Worm (Caenorhabditis elegans): ENCODE data around the gene Y42H9AR.5.
"Not testable (repeated sequence)": the region's sequence is repeated elsewhere in the genome, so short reads cannot be mapped to it uniquely, and the experiment has no call there.

The Y42H9AR.5 gene

ce11 chrIV:8103196-8103595 is 865 bp downstream of the Y42H9AR.5 start:
- no peak for TF ChIP-seq unc-62 (GFP tag; optimal IDR thresholded peaks at IDR 0.05)

- TF ChIP-seq unc-62 (GFP tag; optimal IDR thresholded peaks at IDR 0.05), result no peak
Observed at ce11 chrIV:8105083-8105482, 2.8 kb downstream of the Y42H9AR.5 start.

ce11 chrIV:8107502-8107901 is 5.2 kb downstream of the Y42H9AR.5 start, which contains the start of gene rabs-5:
Gene rabs-5, minus strand, starts transcription at chrIV:8107602.
- no peak for TF ChIP-seq unc-62 (GFP tag; optimal IDR thresholded peaks at IDR 0.05)

- no peak for TF ChIP-seq unc-62 (GFP tag; optimal IDR thresholded peaks at IDR 0.05)
Observed at ce11 chrIV:8112187-8112586, 9.9 kb downstream of the Y42H9AR.5 start, which contains the start of gene Y42H9AR.4. Gene Y42H9AR.4, minus strand, starts transcription at chrIV:8112218.

- no peak for TF ChIP-seq unc-62 (GFP tag; optimal IDR thresholded peaks at IDR 0.05)
Observed at ce11 chrIV:8112646-8113045, 10.3 kb downstream of the Y42H9AR.5 start.

- TF ChIP-seq unc-62 (GFP tag; optimal IDR thresholded peaks at IDR 0.05), result no peak
Observed at ce11 chrIV:8113161-8113560, 10.8 kb downstream of the Y42H9AR.5 start, which contains the start of gene Y42H9AR.1. Gene Y42H9AR.1, plus strand, starts transcription at chrIV:8113393.

ce11 chrIV:8114535-8114934 is 12.2 kb downstream of the Y42H9AR.5 start:
- no peak for TF ChIP-seq unc-62 (GFP tag; optimal IDR thresholded peaks at IDR 0.05)

ce11 chrIV:8115462-8115861 is 13.1 kb downstream of the Y42H9AR.5 start, which contains the start of gene irld-8:
Gene irld-8, plus strand, starts transcription at chrIV:8115762.
- no peak for TF ChIP-seq unc-62 (GFP tag; optimal IDR thresholded peaks at IDR 0.05)

- TF ChIP-seq unc-62 (GFP tag; optimal IDR thresholded peaks at IDR 0.05), result no peak
Observed at ce11 chrIV:8118790-8119189, 16.5 kb downstream of the Y42H9AR.5 start, which contains the start of gene F42G8.8. Gene F42G8.8, plus strand, starts transcription at chrIV:8119090.

- not testable (repeated sequence) for TF ChIP-seq unc-62 (GFP tag; optimal IDR thresholded peaks at IDR 0.05)
Observed at ce11 chrIV:8122349-8122748, 20.0 kb downstream of the Y42H9AR.5 start, which contains the start of gene erp-44.3. Gene erp-44.3, plus strand, starts transcription at chrIV:8122649.

- TF ChIP-seq unc-62 (GFP tag; optimal IDR thresholded peaks at IDR 0.05), result no peak
Observed at ce11 chrIV:8126902-8127301, 24.6 kb downstream of the Y42H9AR.5 start, which contains the start of gene ceph-41. Gene ceph-41, plus strand, starts transcription at chrIV:8127202.

ce11 chrIV:8127430-8127829 is 25.1 kb downstream of the Y42H9AR.5 start:
- TF ChIP-seq unc-62 (GFP tag; optimal IDR thresholded peaks at IDR 0.05), result no peak

ce11 chrIV:8130131-8130611 is 27.8 kb downstream of the Y42H9AR.5 start, which contains the start of the genes ndub-11 and moc-3:
Gene ndub-11, minus strand, starts transcription at chrIV:8130231.
Gene moc-3, plus strand, starts transcription at chrIV:8130561.
- no peak for TF ChIP-seq unc-62 (GFP tag; optimal IDR thresholded peaks at IDR 0.05)

- TF ChIP-seq unc-62 (GFP tag; optimal IDR thresholded peaks at IDR 0.05), result no peak
Observed at ce11 chrIV:8133536-8133935, 31.2 kb downstream of the Y42H9AR.5 start, which contains the start of gene sph-1. Gene sph-1, minus strand, starts transcription at chrIV:8133558.

ce11 chrIV:8136005-8136512 is 33.7 kb downstream of the Y42H9AR.5 start, which contains the start of the genes isp-1 and islo-1:
Gene isp-1, minus strand, starts transcription at chrIV:8136055.
Gene islo-1, plus strand, starts transcription at chrIV:8136389.
- TF ChIP-seq unc-62 (GFP tag; optimal IDR thresholded peaks at IDR 0.05), result no peak

- TF ChIP-seq unc-62 (GFP tag; optimal IDR thresholded peaks at IDR 0.05), result no peak
Observed at ce11 chrIV:8136548-8136947, 34.2 kb downstream of the Y42H9AR.5 start.

ce11 chrIV:8138984-8139383 is 36.7 kb downstream of the Y42H9AR.5 start, which contains the start of gene pmk-3:
Gene pmk-3, plus strand, starts transcription at chrIV:8139219.
- no peak for TF ChIP-seq unc-62 (GFP tag; optimal IDR thresholded peaks at IDR 0.05)

All from whole organism, dauer.